Worm (Caenorhabditis elegans): ENCODE results near the gene abu-11.

- TF ChIP-seq flt-1 (GFP tag; IDR thresholded peaks at IDR 0.05) (no peak), tab-1 (GFP tag; IDR thresholded peaks at IDR 0.05) (no peak), T22C8.4 (GFP tag; IDR thresholded peaks at IDR 0.05) (no peak), med-1 (GFP tag; optimal IDR thresholded peaks at IDR 0.05; ENCODE audit: insufficient read depth) (no peak), ztf-29 (GFP tag; IDR thresholded peaks at IDR 0.05) (no peak), klf-2 (GFP tag; conservative IDR thresholded peaks at IDR 0.05) (no peak)
Observed at ce11 chrII:151495-151894, 42.9 kb downstream of the abu-11 start.

Measured in whole organism, midembryonic.